Fruit fly (Drosophila melanogaster): ENCODE measurements around the gene Usp8.

- TF ChIP-seq CG10348 (GFP tag; IDR thresholded peaks at IDR 0.05) (no peak), CG8301 (tag; optimal IDR thresholded peaks at IDR 0.05) (no peak), CG15710 (tag; optimal IDR thresholded peaks at IDR 0.05) (no peak), Pif1B (GFP tag; optimal IDR thresholded peaks at IDR 0.05) (no peak), CG8159 (tag; optimal IDR thresholded peaks at IDR 0.05) (no peak), EcR (GFP tag; optimal IDR thresholded peaks at IDR 0.05) (no peak), CG14655 (GFP tag; optimal IDR thresholded peaks at IDR 0.05) (no peak), gl (tag; optimal IDR thresholded peaks at IDR 0.05) (no peak)
These were observed 22.8 kb downstream of the Usp8 start for dm6 chr3R:21156572-21157480.
